Fruit fly (Drosophila melanogaster): Measurements from ENCODE around the gene CG31267.

DNA sequence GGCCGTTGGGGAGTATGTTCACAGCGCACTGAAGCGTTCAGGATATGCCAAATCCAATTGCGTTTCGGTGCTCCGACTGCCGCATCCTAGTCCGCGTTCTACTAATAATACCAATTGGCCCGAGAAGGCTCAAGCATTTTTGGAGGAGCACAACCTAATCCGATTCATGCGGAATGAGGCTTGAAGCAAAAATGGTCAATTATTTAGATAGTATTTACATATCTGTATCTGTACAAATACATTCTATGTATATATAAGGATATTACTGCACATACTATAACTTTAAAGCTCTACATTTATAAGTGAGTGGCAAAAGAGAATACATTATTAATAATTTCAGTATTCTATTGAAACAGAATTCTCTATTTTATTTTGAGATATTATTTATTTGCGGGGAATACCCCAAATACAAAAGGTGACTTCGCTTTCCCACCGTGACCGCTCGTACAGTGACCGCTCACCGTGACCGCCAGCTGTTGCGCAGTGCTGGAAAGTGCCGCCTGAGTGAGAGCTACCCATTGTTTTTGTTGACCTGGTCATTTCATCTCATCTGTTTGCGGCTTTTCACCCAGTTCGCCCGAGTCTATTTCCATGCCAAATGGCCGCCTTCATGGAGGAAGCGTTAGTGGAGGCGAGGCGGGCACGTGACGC lies 17.5 kb downstream of the CG31267 start, which contains the start of gene CG5292:
- TF ChIP-seq net (GFP tag; optimal IDR thresholded peaks at IDR 0.05) (peak; percentile 51), Sox102F (GFP tag; optimal IDR thresholded peaks at IDR 0.05) (peak; percentile 31)

Data from whole organism, prepupa.